Worm (Caenorhabditis elegans) whole organism, midembryonic: Measurements from ENCODE around the gene Y38E10A.17.
"Not testable (repeated sequence)": the region's sequence is repeated elsewhere in the genome, so short reads cannot be mapped to it uniquely, and the experiment has no call there.

Source experiments
- med-1 ChIP-seq: sonication (generic microtip); optimal IDR thresholded peaks from 2 replicates; lab custom pipeline; 2017; ENCODE audit warnings: missing genetic modification characterization, mild to moderate bottlenecking, missing compliant biosample characterization, antibody characterized with exemption, missing genetic modification reagents; ENCODE audit not compliant: insufficient read depth
- ref-1 ChIP-seq: fragments of 200-800 bp; sonication (Bioruptor generic); conservative IDR thresholded peaks from 2 replicates; pipeline ENCODE4 v1.3.6; 2022; ENCODE audit warnings: missing genetic modification reagents, missing genetic modification characterization, missing compliant biosample characterization
- ztf-23 ChIP-seq: fragments of 200-800 bp; sonication (Bioruptor generic); IDR thresholded peaks from 2 replicates; pipeline ENCODE4 v1.3.6; 2022; ENCODE audit warnings: missing genetic modification reagents, missing genetic modification characterization, missing compliant biosample characterization

- not testable (repeated sequence) for TF ChIP-seq ref-1 (GFP tag; lab: Robert Waterston, UW); ztf-23 (GFP tag; lab: Robert Waterston, UW); med-1
Measured at ce11 chrII:12651208-12651607, 16.6 kb upstream of the Y38E10A.17 start.
